Worm (Caenorhabditis elegans) whole organism, L3 larva: ENCODE results near the gene col-153.

ENCODE experiments used
- ZK546.5 ChIP-seq: sonication (generic microtip); optimal IDR thresholded peaks from 2 replicates; lab custom pipeline; 2017; ENCODE audit warnings: missing biosample characterization, missing genetic modification characterization
- ama-1 ChIP-seq: fragments of 150-350 bp; optimal IDR thresholded peaks from 2 replicates; lab custom pipeline; 2018
- ceh-16 ChIP-seq: sonication (generic microtip); optimal IDR thresholded peaks from 2 replicates; lab custom pipeline; 2017; ENCODE audit warnings: missing biosample characterization, missing genetic modification characterization
- ceh-28 ChIP-seq: fragments of 150-350 bp; optimal IDR thresholded peaks from 2 replicates; lab custom pipeline; 2014; ENCODE audit warnings: missing biosample characterization, missing genetic modification reagents, missing genetic modification characterization
- daf-12 ChIP-seq: fragments of 150-350 bp; optimal IDR thresholded peaks from 2 replicates; lab custom pipeline; 2014; ENCODE audit warnings: missing biosample characterization, missing genetic modification reagents, missing genetic modification characterization
- egl-5 ChIP-seq: fragments of 150-350 bp; optimal IDR thresholded peaks from 2 replicates; lab custom pipeline; 2017; ENCODE audit warnings: missing biosample characterization, missing genetic modification reagents, missing genetic modification characterization, inconsistent platforms
- elt-1 ChIP-seq: fragments of 150-350 bp; optimal IDR thresholded peaks from 2 replicates; lab custom pipeline; 2014; ENCODE audit warnings: missing biosample characterization, missing genetic modification characterization
- elt-2 ChIP-seq: sonication (generic microtip); optimal IDR thresholded peaks from 2 replicates; lab custom pipeline; 2016; ENCODE audit warnings: missing genetic modification reagents, mild to moderate bottlenecking, missing genetic modification characterization, missing compliant biosample characterization
- elt-3 ChIP-seq, 3 experiments: fragments of 150-350 bp in 1 of 3; sonication (generic microtip) in 2 of 3; optimal IDR thresholded peaks; 2 replicates in 2 of 3; 4 replicates in 1 of 3; lab custom pipeline; 2014 to 2017; ENCODE audit warnings: missing biosample characterization in 3 of 3, missing genetic modification characterization in 3 of 3
- eor-1 ChIP-seq, 2 experiments: fragments of 150-350 bp; optimal IDR thresholded peaks; 2 replicates each; lab custom pipeline; 2014 to 2018; ENCODE audit warnings: missing biosample characterization in 2 of 2, missing genetic modification characterization in 2 of 2
- fkh-10 ChIP-seq: sonication (generic microtip); optimal IDR thresholded peaks from 2 replicates; lab custom pipeline; 2017; ENCODE audit warnings: missing biosample characterization, missing genetic modification reagents, missing genetic modification characterization
- fkh-2 ChIP-seq: fragments of 150-350 bp; optimal IDR thresholded peaks from 2 replicates; lab custom pipeline; 2014; ENCODE audit warnings: missing biosample characterization, missing genetic modification reagents, missing genetic modification characterization
- fos-1 ChIP-seq: fragments of 150-350 bp; optimal IDR thresholded peaks from 2 replicates; lab custom pipeline; 2014; ENCODE audit warnings: missing biosample characterization, missing genetic modification characterization
- hmg-11 ChIP-seq: sonication (generic microtip); optimal IDR thresholded peaks from 2 replicates; lab custom pipeline; 2016; ENCODE audit warnings: missing genetic modification characterization, missing compliant biosample characterization
- jun-1 ChIP-seq: fragments of 150-350 bp; optimal IDR thresholded peaks from 2 replicates; lab custom pipeline; 2014; ENCODE audit warnings: missing biosample characterization, missing genetic modification reagents, missing genetic modification characterization
- lin-15B ChIP-seq: fragments of 150-350 bp; optimal IDR thresholded peaks from 2 replicates; lab custom pipeline; 2014; ENCODE audit warnings: missing biosample characterization, missing genetic modification characterization
- lin-39 ChIP-seq: fragments of 150-350 bp; optimal IDR thresholded peaks from 2 replicates; lab custom pipeline; 2018; ENCODE audit warnings: missing biosample characterization, missing genetic modification reagents, missing genetic modification characterization
- lsy-12 ChIP-seq: sonication (generic microtip); optimal IDR thresholded peaks from 2 replicates; lab custom pipeline; 2016; ENCODE audit warnings: mild to moderate bottlenecking, missing genetic modification characterization, missing compliant biosample characterization
- mml-1 ChIP-seq: fragments of 150-350 bp; sonication (generic microtip); optimal IDR thresholded peaks from 3 replicates; lab custom pipeline; 2014; ENCODE audit warnings: missing biosample characterization, missing genetic modification characterization
- nfya-1 ChIP-seq: sonication (generic microtip); optimal IDR thresholded peaks from 2 replicates; lab custom pipeline; 2017; ENCODE audit warnings: missing genetic modification characterization, mild to moderate bottlenecking, missing compliant biosample characterization, antibody characterized with exemption, moderate library complexity; ENCODE audit not compliant: insufficient read depth
- nhr-12 ChIP-seq: fragments of 150-350 bp; optimal IDR thresholded peaks from 2 replicates; lab custom pipeline; 2014; ENCODE audit warnings: missing biosample characterization, missing genetic modification characterization
- nhr-23 ChIP-seq: fragments of 150-350 bp; optimal IDR thresholded peaks from 2 replicates; lab custom pipeline; 2014; ENCODE audit warnings: missing biosample characterization, missing genetic modification reagents, missing genetic modification characterization
- nhr-237 ChIP-seq: fragments of 150-350 bp; optimal IDR thresholded peaks from 2 replicates; lab custom pipeline; 2014; ENCODE audit warnings: missing biosample characterization, missing genetic modification characterization
- nhr-25 ChIP-seq: sonication (generic microtip); optimal IDR thresholded peaks from 2 replicates; lab custom pipeline; 2017; ENCODE audit warnings: missing biosample characterization, missing genetic modification characterization
- nhr-28 ChIP-seq: fragments of 150-350 bp; optimal IDR thresholded peaks from 2 replicates; lab custom pipeline; 2014; ENCODE audit warnings: missing biosample characterization, missing genetic modification characterization
- nhr-43 ChIP-seq: sonication (generic microtip); optimal IDR thresholded peaks from 2 replicates; lab custom pipeline; 2016; ENCODE audit warnings: mild to moderate bottlenecking, missing genetic modification characterization, missing compliant biosample characterization; ENCODE audit not compliant: poor library complexity, severe bottlenecking
- nhr-76 ChIP-seq: fragments of 150-350 bp; sonication (generic microtip); optimal IDR thresholded peaks from 5 replicates; lab custom pipeline; 2014; ENCODE audit warnings: missing biosample characterization, missing genetic modification characterization
- nhr-77 ChIP-seq: fragments of 150-350 bp; optimal IDR thresholded peaks from 2 replicates; lab custom pipeline; 2014; ENCODE audit warnings: missing biosample characterization, missing genetic modification characterization
- pha-4 ChIP-seq: fragments of 150-350 bp; optimal IDR thresholded peaks from 2 replicates; lab custom pipeline; 2014; ENCODE audit warnings: missing biosample characterization, missing genetic modification reagents, missing genetic modification characterization
- pqm-1 ChIP-seq: fragments of 150-350 bp; optimal IDR thresholded peaks from 2 replicates; lab custom pipeline; 2017; ENCODE audit warnings: missing biosample characterization, missing genetic modification characterization, inconsistent platforms
- sea-2 ChIP-seq: fragments of 150-350 bp; sonication (generic microtip); optimal IDR thresholded peaks from 4 replicates; lab custom pipeline; 2014; ENCODE audit warnings: missing biosample characterization, missing genetic modification reagents, missing genetic modification characterization
- skn-1 ChIP-seq: fragments of 150-350 bp; optimal IDR thresholded peaks from 2 replicates; lab custom pipeline; 2014; ENCODE audit warnings: missing biosample characterization, missing genetic modification characterization
- snpc-4 ChIP-seq: fragments of 150-350 bp; optimal IDR thresholded peaks from 2 replicates; lab custom pipeline; 2014; ENCODE audit warnings: missing biosample characterization, missing genetic modification characterization
- tbx-2 ChIP-seq: sonication (generic microtip); optimal IDR thresholded peaks from 2 replicates; lab custom pipeline; 2016; ENCODE audit warnings: mild to moderate bottlenecking, missing genetic modification characterization, missing compliant biosample characterization
- unc-39 ChIP-seq: sonication (generic microtip); optimal IDR thresholded peaks from 4 replicates; lab custom pipeline; 2017; ENCODE audit warnings: missing biosample characterization, missing genetic modification characterization
- unc-62 ChIP-seq: fragments of 150-350 bp; sonication (generic microtip); optimal IDR thresholded peaks from 4 replicates; lab custom pipeline; 2014; ENCODE audit warnings: missing biosample characterization, missing genetic modification reagents, missing genetic modification characterization
- zag-1 ChIP-seq: fragments of 150-350 bp; optimal IDR thresholded peaks from 2 replicates; lab custom pipeline; 2014; ENCODE audit warnings: missing biosample characterization, missing genetic modification characterization
- ztf-11 ChIP-seq: fragments of 150-350 bp; optimal IDR thresholded peaks from 2 replicates; lab custom pipeline; 2014; ENCODE audit warnings: missing biosample characterization, missing genetic modification characterization
- ztf-4 ChIP-seq: fragments of 150-350 bp; optimal IDR thresholded peaks from 2 replicates; lab custom pipeline; 2014; ENCODE audit warnings: missing biosample characterization, missing genetic modification characterization

col-153 gene

ce11 chrV:10904795-10905194 is 44.8 kb upstream of the col-153 start:
- TF ChIP-seq ama-1 (lab: Kevin White, UChicago) (no peak), nhr-28 (no peak), nfya-1 (tag; lab: Kevin White, UChicago) (peak; percentile 39), lin-39 (peak; percentile 52), hmg-11 (tag; lab: Kevin White, UChicago) (peak; percentile 48), ztf-4 (tag; lab: Kevin White, UChicago) (no peak), fkh-10 (GFP tag; lab: Kevin White, UChicago) (peak; percentile 52)

- TF ChIP-seq nfya-1 (tag; lab: Kevin White, UChicago): no peak
- no peak for TF ChIP-seq pha-4 (tag; lab: Kevin White, UChicago)
- peak; percentile 86 for TF ChIP-seq elt-1
- TF ChIP-seq, all 47 proteins: peak for 1
Measured at ce11 chrV:10909071-10909470, 40.5 kb upstream of the col-153 start, which contains the start of gene zzz-1. zzz-1 (minus strand) TSS chrV:10909171.

- TF ChIP-seq zag-1 (tag; lab: Kevin White, UChicago): no peak
- TF ChIP-seq lin-39: no peak
- no peak for TF ChIP-seq snpc-4 (tag; lab: Kevin White, UChicago)
- no peak for TF ChIP-seq nhr-76 (tag; lab: Kevin White, UChicago)
- no peak for TF ChIP-seq ceh-16
Measured at ce11 chrV:10909959-10910358, 39.7 kb upstream of the col-153 start.

DNA sequence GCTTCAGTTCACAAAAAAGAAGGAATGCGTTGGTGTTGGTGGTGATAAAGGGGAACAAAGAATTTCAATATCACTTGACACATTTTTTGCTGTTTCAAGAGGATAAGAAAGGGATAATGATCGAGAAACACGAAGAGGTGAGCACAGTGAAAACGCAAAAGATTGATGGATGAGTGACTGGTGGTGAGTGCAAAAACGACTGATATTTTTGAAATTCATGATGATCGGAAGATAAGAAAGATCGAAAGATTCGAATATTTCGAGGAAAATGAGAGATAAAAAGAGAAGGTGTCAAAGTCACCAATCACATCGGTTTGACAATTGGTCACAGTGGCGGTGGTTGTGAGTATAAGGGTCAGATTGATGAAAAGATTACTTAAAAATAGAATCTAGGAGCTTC is 33.7 kb upstream of the col-153 start:
- TF ChIP-seq nfya-1 (tag; lab: Kevin White, UChicago): peak; percentile 15
- peak; percentile 76 for TF ChIP-seq elt-1
- no peak for TF ChIP-seq nhr-77 (tag; lab: Kevin White, UChicago)
- no peak for TF ChIP-seq eor-1 (tag; optimal IDR thresholded peaks at IDR 0.05; lab: Kevin White, UChicago)
- TF ChIP-seq tbx-2: no peak
- TF ChIP-seq unc-39 (tag; lab: Kevin White, UChicago): no peak
- TF ChIP-seq ceh-16: no peak
- peak; percentile 82 for TF ChIP-seq unc-62
- TF ChIP-seq lin-15B: no peak
- no peak for TF ChIP-seq lin-39
- TF ChIP-seq nhr-25: no peak
- TF ChIP-seq daf-12 (tag; lab: Kevin White, UChicago): no peak

ce11 chrV:10918373-10918772 is 31.2 kb upstream of the col-153 start, which contains the start of gene F58B4.2:
F58B4.2 (minus strand) TSS chrV:10918473.
- TF ChIP-seq lin-39 (no peak), fkh-2 (no peak), ztf-11 (no peak), nhr-23 (tag; lab: Kevin White, UChicago) (no peak), nfya-1 (tag; lab: Kevin White, UChicago) (no peak), ztf-4 (tag; lab: Kevin White, UChicago) (no peak), jun-1 (tag; lab: Kevin White, UChicago) (no peak), sea-2 (GFP tag; lab: Kevin White, UChicago) (no peak), lsy-12 (tag; lab: Kevin White, UChicago) (no peak), egl-5 (tag; lab: Kevin White, UChicago) (no peak), fos-1 (tag; lab: Kevin White, UChicago) (no peak), nhr-12 (tag; lab: Kevin White, UChicago) (no peak), unc-39 (tag; lab: Kevin White, UChicago) (no peak), lin-15B (no peak), elt-2 (tag; lab: Kevin White, UChicago) (no peak), skn-1 (tag; lab: Kevin White, UChicago) (no peak)

DNA sequence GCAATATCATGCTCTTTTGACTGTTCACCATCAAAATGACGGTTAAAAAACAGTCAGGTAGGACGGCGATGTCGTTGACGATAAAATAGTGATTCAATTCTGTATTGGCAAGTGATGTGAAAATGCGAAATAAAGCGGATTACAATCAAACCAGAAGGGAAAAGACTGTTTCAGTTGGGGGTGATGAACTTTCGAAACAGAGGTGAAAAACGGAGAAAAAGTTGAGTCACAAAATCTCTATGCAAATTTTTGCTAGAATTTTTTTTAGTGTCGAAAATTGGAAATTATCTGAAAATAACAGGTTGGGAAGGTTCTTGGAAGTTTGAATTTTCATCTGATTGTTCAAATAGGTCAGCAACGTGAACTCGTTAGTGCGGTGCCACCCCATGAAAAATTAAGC is 27.9 kb upstream of the col-153 start, which contains the start of gene nas-31:
Gene nas-31 (minus strand): TSS at position 101 of the 400 bp plus-strand sequence.
- TF ChIP-seq nhr-43 (tag; lab: Kevin White, UChicago) (no peak), snpc-4 (tag; lab: Kevin White, UChicago) (no peak), nhr-237 (tag; lab: Kevin White, UChicago) (no peak), mml-1 (tag; lab: Kevin White, UChicago) (no peak), ZK546.5 (tag; lab: Kevin White, UChicago) (no peak), fkh-10 (GFP tag; lab: Kevin White, UChicago) (no peak), pqm-1 (tag; lab: Kevin White, UChicago) (no peak), fkh-2 (no peak), elt-3 (tag; optimal IDR thresholded peaks at IDR 0.05; lab: Kevin White, UChicago) (no peak), ceh-28 (tag; lab: Kevin White, UChicago) (no peak)
